Worm (Caenorhabditis elegans) whole organism, mixed stage, embryonic: ENCODE data around the gene pri-1.

ENCODE experiments used
- blmp-1 ChIP-seq: fragments of 150-350 bp; optimal IDR thresholded peaks from 2 replicates; lab custom pipeline; 2014; ENCODE audit warnings: missing biosample characterization, missing genetic modification characterization
- ceh-39 ChIP-seq: fragments of 150-350 bp; optimal IDR thresholded peaks from 2 replicates; lab custom pipeline; 2014; ENCODE audit warnings: missing biosample characterization, missing genetic modification characterization
- ceh-83 ChIP-seq: fragments of 200-800 bp; sonication (Bioruptor generic); optimal IDR thresholded peaks from 2 replicates; lab custom pipeline; 2018; ENCODE audit warnings: mild to moderate bottlenecking, missing genetic modification characterization, missing compliant biosample characterization
- lsy-2 ChIP-seq: fragments of 150-350 bp; optimal IDR thresholded peaks from 2 replicates; lab custom pipeline; 2014; ENCODE audit warnings: missing biosample characterization, missing genetic modification characterization
- nhr-12 ChIP-seq: fragments of 150-350 bp; optimal IDR thresholded peaks from 2 replicates; lab custom pipeline; 2014; ENCODE audit warnings: missing biosample characterization, missing genetic modification characterization
- nhr-237 ChIP-seq: fragments of 150-350 bp; optimal IDR thresholded peaks from 2 replicates; lab custom pipeline; 2014; ENCODE audit warnings: missing biosample characterization, missing genetic modification characterization
- nhr-28 ChIP-seq: fragments of 150-350 bp; optimal IDR thresholded peaks from 2 replicates; lab custom pipeline; 2014; ENCODE audit warnings: missing biosample characterization, missing genetic modification characterization
- pha-4 ChIP-seq: fragments of 150-350 bp; optimal IDR thresholded peaks from 2 replicates; lab custom pipeline; 2018; ENCODE audit warnings: missing biosample characterization, missing genetic modification reagents, missing genetic modification characterization
- snpc-4 ChIP-seq: fragments of 150-350 bp; optimal IDR thresholded peaks from 2 replicates; lab custom pipeline; 2014; ENCODE audit warnings: missing biosample characterization, missing genetic modification characterization
- unc-120 ChIP-seq: sonication (generic microtip); optimal IDR thresholded peaks from 2 replicates; lab custom pipeline; 2017; ENCODE audit warnings: missing genetic modification characterization, missing compliant biosample characterization; ENCODE audit not compliant: poor library complexity, severe bottlenecking
- unc-39 ChIP-seq: fragments of 150-350 bp; optimal IDR thresholded peaks from 2 replicates; lab custom pipeline; 2014; ENCODE audit warnings: missing biosample characterization, missing genetic modification characterization

DNA sequence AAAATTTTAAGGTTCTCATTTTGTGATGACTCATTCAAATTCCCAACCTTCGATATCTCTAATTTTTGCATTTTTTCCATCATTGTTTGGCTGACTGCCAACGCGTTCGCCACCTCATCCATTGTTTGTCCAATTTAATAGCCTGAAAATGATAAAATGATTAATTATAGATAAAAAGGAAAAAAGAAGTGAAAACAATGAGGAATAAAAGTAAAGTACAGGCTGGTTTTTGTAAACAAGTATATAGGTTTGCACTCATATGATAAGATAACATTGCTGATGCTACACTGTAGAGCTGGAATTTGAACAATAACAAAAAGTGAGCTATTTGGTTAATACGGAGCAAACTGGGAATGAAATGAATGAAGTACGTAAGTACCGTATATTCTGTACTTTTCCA lies 31.8 kb downstream of the pri-1 start, which contains the start of gene C48B4.3:
- TF ChIP-seq nhr-12 (tag; lab: Kevin White, UChicago) (no peak), ceh-83 (no peak), snpc-4 (no peak), pha-4 (tag; lab: Kevin White, UChicago) (no peak), unc-39 (no peak), unc-120 (tag; lab: Kevin White, UChicago) (no peak), ceh-39 (tag; lab: Kevin White, UChicago) (no peak), nhr-28 (tag; lab: Kevin White, UChicago) (no peak), nhr-237 (tag; lab: Kevin White, UChicago) (no peak), blmp-1 (no peak), lsy-2 (tag; lab: Kevin White, UChicago) (no peak)
